Fruit fly (Drosophila melanogaster) whole organism, embryonic: Measurements from ENCODE around the gene CG42812.

Experiments used
- CG10274 ChIP-seq: fragments of 200-800 bp; sonication (Bioruptor generic); optimal IDR thresholded peaks from 3 replicates; lab custom pipeline; 2017; ENCODE audit warnings: missing biosample characterization, mild to moderate bottlenecking, missing genetic modification characterization
- CG10366 ChIP-seq: fragments of 200-800 bp; sonication (Bioruptor generic); IDR thresholded peaks from 2 replicates; pipeline ENCODE4 v1.3.6; 2022; ENCODE audit warnings: missing biosample characterization, missing genetic modification characterization
- CG10462 ChIP-seq: fragments of 200-800 bp; sonication (Bioruptor generic); optimal IDR thresholded peaks from 2 replicates; lab custom pipeline; 2016; ENCODE audit warnings: missing biosample characterization, missing genetic modification characterization
- CG10543 ChIP-seq: fragments of 200-800 bp; sonication (Bioruptor generic); optimal IDR thresholded peaks from 3 replicates; lab custom pipeline; 2017; ENCODE audit warnings: missing biosample characterization, mild to moderate bottlenecking, missing genetic modification characterization, moderate library complexity
- CG11247 ChIP-seq: fragments of 200-800 bp; sonication (Bioruptor generic); IDR thresholded peaks from 2 replicates; pipeline ENCODE4 v1.3.6; 2022; ENCODE audit warnings: missing biosample characterization, missing genetic modification characterization
- CG11398 ChIP-seq: fragments of 200-800 bp; sonication (Bioruptor generic); optimal IDR thresholded peaks from 2 replicates; lab custom pipeline; 2016; ENCODE audit warnings: missing biosample characterization, missing genetic modification characterization
- CG12744 ChIP-seq: fragments of 200-800 bp; sonication (Bioruptor generic); optimal IDR thresholded peaks from 2 replicates; lab custom pipeline; 2016; ENCODE audit warnings: missing biosample characterization, missing genetic modification characterization
- CG13287 ChIP-seq: fragments of 200-800 bp; sonication (Bioruptor generic); IDR thresholded peaks from 2 replicates; pipeline ENCODE4 v1.3.6; 2022; ENCODE audit warnings: missing biosample characterization, missing genetic modification characterization; ENCODE audit not compliant: partially characterized antibody
- CG15514 ChIP-seq: fragments of 200-800 bp; sonication (Bioruptor generic); optimal IDR thresholded peaks from 3 replicates; lab custom pipeline; 2017; ENCODE audit warnings: missing biosample characterization, missing genetic modification characterization, mild to moderate bottlenecking, moderate library complexity, missing genetic modification reagents
- CG15696 ChIP-seq: fragments of 200-800 bp; sonication (Bioruptor generic); optimal IDR thresholded peaks from 2 replicates; lab custom pipeline; 2019; ENCODE audit warnings: missing biosample characterization, mild to moderate bottlenecking, missing genetic modification characterization, moderate library complexity
- CG1603 ChIP-seq: fragments of 200-800 bp; sonication (Bioruptor generic); optimal IDR thresholded peaks from 2 replicates; lab custom pipeline; 2019; ENCODE audit warnings: missing biosample characterization, mild to moderate bottlenecking, missing genetic modification characterization, moderate library complexity
- CG16779 ChIP-seq: fragments of 200-800 bp; sonication (Bioruptor generic); IDR thresholded peaks from 2 replicates; pipeline ENCODE4 v1.3.6; 2022; ENCODE audit warnings: missing biosample characterization, missing genetic modification characterization
- CG17186 ChIP-seq: fragments of 200-800 bp; sonication (Bioruptor generic); optimal IDR thresholded peaks from 3 replicates; lab custom pipeline; 2017; ENCODE audit warnings: missing biosample characterization, missing genetic modification reagents, missing genetic modification characterization
- CG17612 ChIP-seq: fragments of 200-800 bp; sonication (Bioruptor generic); IDR thresholded peaks from 2 replicates; pipeline ENCODE4 v1.3.6; 2022; ENCODE audit warnings: missing biosample characterization, missing genetic modification characterization
- CG1792 ChIP-seq: fragments of 200-800 bp; sonication (Bioruptor generic); optimal IDR thresholded peaks from 2 replicates; lab custom pipeline; 2016; ENCODE audit warnings: missing biosample characterization, missing genetic modification characterization
- CG31441 ChIP-seq: fragments of 200-800 bp; sonication (Bioruptor generic); IDR thresholded peaks from 2 replicates; pipeline ENCODE4 v1.3.6; 2022; ENCODE audit warnings: missing biosample characterization, missing genetic modification characterization
- CG4328 ChIP-seq: fragments of 200-800 bp; sonication (Bioruptor generic); optimal IDR thresholded peaks from 3 replicates; lab custom pipeline; 2017; ENCODE audit warnings: missing biosample characterization, missing genetic modification reagents, missing genetic modification characterization
- CG4854 ChIP-seq: fragments of 200-800 bp; sonication (Bioruptor generic); optimal IDR thresholded peaks from 2 replicates; lab custom pipeline; 2016; ENCODE audit warnings: missing biosample characterization, missing genetic modification characterization, inconsistent platforms
- CG7928 ChIP-seq: fragments of 200-800 bp; sonication (Bioruptor generic); optimal IDR thresholded peaks from 2 replicates; lab custom pipeline; 2017; ENCODE audit warnings: missing biosample characterization, mild to moderate bottlenecking, missing genetic modification characterization
- CG8944 ChIP-seq: fragments of 200-800 bp; sonication (Bioruptor generic); optimal IDR thresholded peaks from 3 replicates; lab custom pipeline; 2016; ENCODE audit warnings: missing biosample characterization, missing genetic modification characterization
- CG9727 ChIP-seq: fragments of 200-800 bp; sonication (Bioruptor generic); optimal IDR thresholded peaks from 3 replicates; lab custom pipeline; 2017; ENCODE audit warnings: missing biosample characterization, mild to moderate bottlenecking, missing genetic modification characterization
- CrebB ChIP-seq: fragments of 200-800 bp; sonication (Bioruptor generic); optimal IDR thresholded peaks from 3 replicates; lab custom pipeline; 2018; ENCODE audit warnings: missing biosample characterization, mild to moderate bottlenecking, missing genetic modification characterization
- Dfd ChIP-seq, 2 experiments: fragments of >200 bp; optimal IDR thresholded peaks; 2 replicates each; lab custom pipeline; 2017; ENCODE audit warnings: missing biosample characterization in 2 of 2, missing genetic modification characterization in 2 of 2
- E2f2 ChIP-seq: fragments of 200-800 bp; sonication (Bioruptor generic); IDR thresholded peaks from 2 replicates; pipeline ENCODE4 v1.3.6; 2022; ENCODE audit warnings: missing biosample characterization, missing genetic modification characterization
- Ets97D ChIP-seq: fragments of 200-800 bp; sonication (Bioruptor generic); optimal IDR thresholded peaks from 3 replicates; lab custom pipeline; 2016; ENCODE audit warnings: missing biosample characterization, missing genetic modification characterization
- Hr39 ChIP-seq: fragments of >200 bp; optimal IDR thresholded peaks from 2 replicates; lab custom pipeline; 2017
- Jarid2 ChIP-seq: fragments of 200-800 bp; sonication (Bioruptor generic); optimal IDR thresholded peaks from 3 replicates; lab custom pipeline; 2017; ENCODE audit warnings: mild to moderate bottlenecking, missing biosample characterization, missing genetic modification reagents, missing genetic modification characterization
- Lim3 ChIP-seq: fragments of 200-800 bp; sonication (Bioruptor generic); IDR thresholded peaks from 2 replicates; pipeline ENCODE4 v1.3.6; 2022; ENCODE audit warnings: missing biosample characterization, missing genetic modification characterization
- MBD-R2 ChIP-seq: fragments of 200-800 bp; sonication (Bioruptor generic); IDR thresholded peaks from 2 replicates; pipeline ENCODE4 v1.3.6; 2022; ENCODE audit warnings: missing biosample characterization, missing genetic modification characterization
- Mes4 ChIP-seq: fragments of 200-800 bp; sonication (Bioruptor generic); optimal IDR thresholded peaks from 2 replicates; lab custom pipeline; 2016; ENCODE audit warnings: missing biosample characterization, missing genetic modification characterization
- NFAT ChIP-seq: fragments of 200-800 bp; sonication (Bioruptor generic); IDR thresholded peaks from 2 replicates; pipeline ENCODE4 v1.3.6; 2022; ENCODE audit warnings: missing biosample characterization, missing genetic modification characterization
- NK7.1 ChIP-seq: fragments of 200-800 bp; sonication (Bioruptor generic); optimal IDR thresholded peaks from 3 replicates; lab custom pipeline; 2016; ENCODE audit warnings: missing biosample characterization, missing genetic modification characterization
- Opbp ChIP-seq: fragments of 200-800 bp; sonication (Bioruptor generic); IDR thresholded peaks from 3 replicates; pipeline ENCODE4 v1.3.6; 2022; ENCODE audit warnings: missing biosample characterization, missing genetic modification characterization; ENCODE audit not compliant: partially characterized antibody
- Sin3A ChIP-seq: fragments of >200 bp; optimal IDR thresholded peaks from 2 replicates; lab custom pipeline; 2018
- Sry-β ChIP-seq: fragments of 200-800 bp; sonication (Bioruptor generic); optimal IDR thresholded peaks from 2 replicates; lab custom pipeline; 2018; ENCODE audit warnings: missing biosample characterization, mild to moderate bottlenecking, missing genetic modification characterization, moderate library complexity
- ato ChIP-seq: fragments of 200-800 bp; sonication (Bioruptor generic); IDR thresholded peaks from 2 replicates; pipeline ENCODE4 v1.3.6; 2022; ENCODE audit warnings: missing biosample characterization, missing genetic modification characterization; ENCODE audit not compliant: partially characterized antibody
- cg ChIP-seq: fragments of 200-800 bp; sonication (Bioruptor generic); optimal IDR thresholded peaks from 3 replicates; lab custom pipeline; 2019; ENCODE audit warnings: missing biosample characterization, mild to moderate bottlenecking, missing genetic modification characterization, moderate library complexity
- ftz-f1 ChIP-seq: fragments of 200-800 bp; sonication (Bioruptor generic); optimal IDR thresholded peaks from 2 replicates; lab custom pipeline; 2016; ENCODE audit warnings: missing biosample characterization, missing genetic modification characterization
- gcm2 ChIP-seq: fragments of 200-800 bp; sonication (Bioruptor generic); optimal IDR thresholded peaks from 2 replicates; lab custom pipeline; 2016; ENCODE audit warnings: missing biosample characterization, missing genetic modification characterization
- ken ChIP-seq: fragments of 200-800 bp; sonication (Bioruptor generic); IDR thresholded peaks from 3 replicates; pipeline ENCODE4 v1.3.6; 2022; ENCODE audit warnings: missing biosample characterization, missing genetic modification characterization
- lmd ChIP-seq: fragments of 200-800 bp; sonication (Bioruptor generic); IDR thresholded peaks from 2 replicates; pipeline ENCODE4 v1.3.6; 2022; ENCODE audit warnings: missing biosample characterization, missing genetic modification characterization
- phol ChIP-seq: fragments of 200-800 bp; sonication (Bioruptor generic); optimal IDR thresholded peaks from 3 replicates; lab custom pipeline; 2018; ENCODE audit warnings: missing biosample characterization, mild to moderate bottlenecking, missing genetic modification characterization, moderate library complexity
- sna ChIP-seq: fragments of 200-800 bp; sonication (Bioruptor generic); IDR thresholded peaks from 2 replicates; pipeline ENCODE4 v1.3.6; 2022; ENCODE audit warnings: missing biosample characterization, missing genetic modification characterization; ENCODE audit not compliant: partially characterized antibody
- stc ChIP-seq: fragments of 200-800 bp; sonication (Bioruptor generic); IDR thresholded peaks from 2 replicates; pipeline ENCODE4 v1.3.6; 2022; ENCODE audit warnings: missing biosample characterization, missing genetic modification characterization
- stwl ChIP-seq: fragments of 200-800 bp; sonication (Bioruptor generic); optimal IDR thresholded peaks from 3 replicates; lab custom pipeline; 2018; ENCODE audit warnings: missing biosample characterization, mild to moderate bottlenecking, missing genetic modification characterization, moderate library complexity
- tin ChIP-seq: fragments of 200-800 bp; sonication (Bioruptor generic); optimal IDR thresholded peaks from 3 replicates; lab custom pipeline; 2016; ENCODE audit warnings: missing biosample characterization, missing genetic modification characterization
- trh ChIP-seq: fragments of 200-800 bp; sonication (Bioruptor generic); optimal IDR thresholded peaks from 2 replicates; lab custom pipeline; 2016; ENCODE audit warnings: missing biosample characterization, missing genetic modification characterization
- tup ChIP-seq: fragments of 200-800 bp; sonication (Bioruptor generic); optimal IDR thresholded peaks from 2 replicates; lab custom pipeline; 2016; ENCODE audit warnings: missing biosample characterization, mild to moderate bottlenecking, missing genetic modification characterization, moderate library complexity
- vnd ChIP-seq: fragments of 200-800 bp; sonication (Bioruptor generic); IDR thresholded peaks from 3 replicates; pipeline ENCODE4 v1.3.6; 2022; ENCODE audit warnings: missing biosample characterization, missing genetic modification characterization; ENCODE audit not compliant: partially characterized antibody

Gene CG42812

DNA sequence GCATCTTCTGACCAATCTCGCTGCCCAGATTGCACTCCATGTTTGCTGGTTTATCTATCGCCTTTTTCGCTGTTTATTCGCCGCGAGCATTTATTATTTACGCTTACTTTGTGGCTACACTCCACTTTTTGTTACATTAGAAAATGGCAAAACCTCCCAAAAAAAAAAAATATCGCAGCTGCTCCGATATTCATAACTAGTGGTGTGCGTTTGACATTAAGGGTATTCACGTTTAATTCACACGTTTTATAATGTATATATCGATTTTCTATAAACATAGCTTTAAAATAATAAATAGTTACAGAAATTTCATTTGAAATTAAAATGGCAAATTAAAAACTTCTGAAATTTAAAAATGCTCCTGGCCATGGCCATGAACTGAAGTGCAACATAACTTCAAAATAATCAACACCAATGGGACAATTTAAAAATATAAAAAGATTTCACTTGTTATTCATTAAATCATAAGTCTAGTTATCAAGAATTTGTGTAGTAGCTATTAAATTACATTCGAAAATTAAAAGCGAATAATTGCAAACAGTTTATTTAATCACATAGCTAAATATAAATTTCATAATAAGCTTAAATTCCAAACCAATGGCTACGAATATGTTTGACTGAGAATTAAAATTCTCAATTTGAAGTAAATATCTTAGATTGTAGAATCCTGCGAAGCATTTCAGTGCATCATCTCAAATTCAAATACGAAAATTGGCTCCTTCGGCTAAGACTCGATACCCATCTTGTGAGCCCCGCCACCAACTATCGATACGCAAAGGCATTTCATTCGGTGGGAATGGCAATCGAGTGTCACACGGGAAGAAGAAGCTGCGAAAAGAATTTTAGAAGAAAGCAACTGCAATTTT lies 49.5 kb downstream of the CG42812 start, which contains the start of the genes Nab2 and BRWD3 (continued):
- peak; percentile 32 for TF ChIP-seq CG4328 (GFP tag; lab: Kevin White, UChicago)
- peak; percentile 34 for TF ChIP-seq CG15514 (GFP tag; lab: Kevin White, UChicago)
- TF ChIP-seq CG11398 (GFP tag; lab: Kevin White, UChicago): no peak
- TF ChIP-seq Opbp (GFP tag; lab: Robert Waterston, UW): peak; percentile 85
- peak; percentile 57 for TF ChIP-seq vnd (GFP tag; lab: Robert Waterston, UW)
- TF ChIP-seq CG10543: peak; percentile 38
- no peak for TF ChIP-seq CG10274 (GFP tag; lab: Kevin White, UChicago)
- peak; percentile 23 for TF ChIP-seq stwl
- TF ChIP-seq Jarid2 (GFP tag; lab: Kevin White, UChicago): no peak
- no peak for TF ChIP-seq NK7.1 (GFP tag; lab: Kevin White, UChicago)
- TF ChIP-seq gcm2 (GFP tag; lab: Kevin White, UChicago): no peak
- TF ChIP-seq Sry-β (GFP tag; lab: Kevin White, UChicago): peak; percentile 56
- TF ChIP-seq CG1792 (GFP tag; lab: Kevin White, UChicago): no peak
- peak; percentile 52 for TF ChIP-seq CG13287 (GFP tag; lab: Robert Waterston, UW)
- TF ChIP-seq CG17186: no peak
- no peak for TF ChIP-seq Mes4 (GFP tag; lab: Kevin White, UChicago)
- TF ChIP-seq CG31441: no peak
- TF ChIP-seq CG1603 (tag; lab: Kevin White, UChicago): no peak
- no peak for TF ChIP-seq ftz-f1
- TF ChIP-seq NFAT (GFP tag; lab: Robert Waterston, UW): peak; percentile 69
- TF ChIP-seq Lim3 (GFP tag; lab: Robert Waterston, UW): no peak
- TF ChIP-seq CG17612 (GFP tag; lab: Robert Waterston, UW): no peak
- TF ChIP-seq MBD-R2 (GFP tag; lab: Robert Waterston, UW): peak; percentile 67
- peak; percentile 18 for TF ChIP-seq Sin3A (lab: Kevin White, UChicago)
- TF ChIP-seq lmd (GFP tag; lab: Robert Waterston, UW): peak; percentile 22; the same call in 1 of the 2 replicates
- TF ChIP-seq CG12744 (GFP tag; lab: Kevin White, UChicago): peak; percentile 7
- no peak for TF ChIP-seq CG16779 (GFP tag; lab: Robert Waterston, UW)
- peak; percentile 34; the same call in 1 of the 2 replicates for TF ChIP-seq CG11247 (GFP tag; lab: Robert Waterston, UW)
- peak; percentile 36 for TF ChIP-seq trh
- TF ChIP-seq ken: peak; percentile 60; the same call in 1 of the 3 replicates
- TF ChIP-seq CG15696 (tag; lab: Kevin White, UChicago): peak; percentile 28
- TF ChIP-seq sna (GFP tag; lab: Robert Waterston, UW): peak; percentile 27; the same call in 1 of the 2 replicates
- peak; percentile 19 for TF ChIP-seq Ets97D
- TF ChIP-seq tin: peak; percentile 38
- peak; percentile 65 for TF ChIP-seq phol (tag; lab: Kevin White, UChicago)
- TF ChIP-seq CG8944 (GFP tag; lab: Kevin White, UChicago): no peak
- peak; percentile 64 for TF ChIP-seq CG9727
- TF ChIP-seq stc (GFP tag; lab: Robert Waterston, UW): peak; percentile 36; the same call in 1 of the 2 replicates
- no peak for TF ChIP-seq CrebB (tag; lab: Kevin White, UChicago)
- no peak for TF ChIP-seq tup (GFP tag; lab: Kevin White, UChicago)
- TF ChIP-seq cg (GFP tag; lab: Kevin White, UChicago): no peak
- no peak for TF ChIP-seq Dfd (GFP tag; optimal IDR thresholded peaks at IDR 0.05; lab: Kevin White, UChicago)
- no peak for TF ChIP-seq CG10462 (GFP tag; lab: Kevin White, UChicago)
- peak; percentile 57 for TF ChIP-seq E2f2 (GFP tag; lab: Robert Waterston, UW)
- no peak for TF ChIP-seq CG7928 (GFP tag; lab: Kevin White, UChicago)
- peak; percentile 25 for TF ChIP-seq ato (GFP tag; lab: Robert Waterston, UW)
- TF ChIP-seq CG4854 (GFP tag; lab: Kevin White, UChicago): no peak
- TF ChIP-seq Hr39 (lab: Kevin White, UChicago): no peak
- no peak for TF ChIP-seq CG10366 (GFP tag; lab: Robert Waterston, UW)
